Worm (Caenorhabditis elegans): ENCODE data around the gene arrd-11.

ce11 chrII:13732146-13732545 is 31.1 kb upstream of the arrd-11 start:
- TF ChIP-seq fos-1 (tag; optimal IDR thresholded peaks at IDR 0.05) (no peak), nhr-12 (tag; optimal IDR thresholded peaks at IDR 0.05) (no peak), unc-39 (tag; optimal IDR thresholded peaks at IDR 0.05) (no peak), unc-62 (GFP tag; optimal IDR thresholded peaks at IDR 0.05) (no peak), Y55F3AM.14 (GFP tag; optimal IDR thresholded peaks at IDR 0.05) (no peak), nhr-6 (tag; optimal IDR thresholded peaks at IDR 0.05) (no peak), ztf-4 (tag; optimal IDR thresholded peaks at IDR 0.05) (no peak)

All from whole organism, L2 larva.